Fruit fly (Drosophila melanogaster) whole organism, wandering third instar larva: ENCODE data around the gene retm.

ENCODE experiments used
- Dif ChIP-seq: fragments of 200-275, 200-300 bp; sonication (Bioruptor generic); optimal IDR thresholded peaks from 2 replicates; lab custom pipeline; 2018; ENCODE audit warnings: missing biosample characterization, missing genetic modification characterization; ENCODE audit not compliant: partially characterized antibody
- br ChIP-seq: fragments of 200-800 bp; sonication (Bioruptor generic); optimal IDR thresholded peaks from 2 replicates; lab custom pipeline; 2016; ENCODE audit warnings: missing biosample characterization, missing genetic modification characterization

Gene retm

DNA sequence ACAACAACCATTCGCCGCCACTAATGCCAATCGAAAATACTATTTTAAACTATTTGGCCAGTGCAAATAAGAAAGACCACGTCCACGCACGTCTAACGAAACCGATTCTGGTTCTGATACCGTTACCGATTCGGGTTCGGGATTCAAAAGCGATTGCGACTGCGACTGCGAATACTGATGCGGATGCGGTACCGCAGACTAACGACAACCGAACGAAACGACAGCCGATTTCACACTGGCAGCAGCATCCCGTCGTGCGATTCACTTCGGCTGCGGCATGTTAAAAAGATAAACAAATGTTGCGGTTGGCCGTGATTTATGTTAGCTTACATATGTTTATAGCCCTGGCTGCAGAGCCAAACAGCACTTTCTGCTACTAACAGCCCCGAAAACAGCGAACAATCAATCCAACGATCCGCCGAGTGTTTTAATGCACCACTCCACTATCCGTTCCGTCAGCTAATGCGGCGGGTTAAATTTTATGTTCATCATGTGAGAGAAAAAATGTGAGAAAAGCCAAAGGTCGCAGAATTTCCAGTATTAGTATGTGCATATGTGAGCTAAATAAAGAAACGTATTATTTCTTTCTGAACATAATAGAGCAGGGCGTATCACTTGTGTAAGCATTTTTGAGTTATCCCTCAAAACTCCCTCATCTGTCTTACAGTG is 44.5 kb downstream of the retm start, which contains the start of gene DIP-epsilon:
TSS of gene DIP-epsilon (minus strand) at position 238 of the 669 bp plus-strand sequence.
- TF ChIP-seq br (GFP tag; lab: Kevin White, UChicago) (no peak), Dif (GFP tag; lab: Kevin White, UChicago) (peak; percentile 29)
